Worm (Caenorhabditis elegans): Measurements from ENCODE around the gene F58F12.2.

- TF ChIP-seq ceh-6 (GFP tag; optimal IDR thresholded peaks at IDR 0.05) (no peak), K09A11.1 (tag; optimal IDR thresholded peaks at IDR 0.05; ENCODE audit: insufficient read depth) (no peak)
Measured at ce11 chrII:6410181-6410580, 22.3 kb upstream of the F58F12.2 start, which contains the start of gene T25D10.4.

All from whole organism, late embryonic.